Worm (Caenorhabditis elegans): ENCODE data around the gene F58H1.7.

- TF ChIP-seq skn-1 (tag; optimal IDR thresholded peaks at IDR 0.05) = no peak
- no peak for TF ChIP-seq daf-12 (tag; optimal IDR thresholded peaks at IDR 0.05)
- no peak for TF ChIP-seq nhr-237 (tag; optimal IDR thresholded peaks at IDR 0.05)
- no peak for TF ChIP-seq hmg-11 (tag; optimal IDR thresholded peaks at IDR 0.05)
Observed at ce11 chrV:11929046-11929590, 35.5 kb downstream of the F58H1.7 start, which contains the start of gene F58H1.2.
